Worm (Caenorhabditis elegans): Measurements from ENCODE around the gene col-177.

- TF ChIP-seq zim-3 (tag; optimal IDR thresholded peaks at IDR 0.05) (no peak), tbx-9 (tag; optimal IDR thresholded peaks at IDR 0.05; ENCODE audit: borderline replicate concordance) (no peak), rcor-1 (GFP tag; IDR thresholded peaks at IDR 0.05) (no peak), pha-4 (tag; optimal IDR thresholded peaks at IDR 0.05) (no peak), snpc-4 (GFP tag; optimal IDR thresholded peaks at IDR 0.05) (no peak), snpc-4 (tag; optimal IDR thresholded peaks at IDR 0.05) (no peak), B0019.2 (GFP tag; conservative IDR thresholded peaks at IDR 0.05) (no peak), repo-1 (tag; optimal IDR thresholded peaks at IDR 0.05) (no peak), hmg-1.2 (GFP tag; IDR thresholded peaks at IDR 0.05) (no peak), F52B5.7 (tag; optimal IDR thresholded peaks at IDR 0.05) (no peak), Y67H2A.10 (GFP tag; conservative IDR thresholded peaks at IDR 0.05) (no peak), ztf-26 (tag; optimal IDR thresholded peaks at IDR 0.05) (no peak)
Measured at ce11 chrX:11014394-11015280, 13.0 kb upstream of the col-177 start.
